Worm (Caenorhabditis elegans) whole organism, mixed stage, embryonic: ENCODE data around the gene fezf-1.

ENCODE experiments used
- M03D4.4 ChIP-seq: sonication (generic microtip); optimal IDR thresholded peaks from 2 replicates; lab custom pipeline; 2017; ENCODE audit warnings: mild to moderate bottlenecking, missing genetic modification characterization, missing compliant biosample characterization
- ceh-43 ChIP-seq: fragments of 200-800 bp; sonication (Bioruptor generic); optimal IDR thresholded peaks from 2 replicates; lab custom pipeline; 2018; ENCODE audit warnings: mild to moderate bottlenecking, missing genetic modification characterization, moderate library complexity, missing compliant biosample characterization
- ceh-83 ChIP-seq: fragments of 200-800 bp; sonication (Bioruptor generic); optimal IDR thresholded peaks from 2 replicates; lab custom pipeline; 2018; ENCODE audit warnings: mild to moderate bottlenecking, missing genetic modification characterization, missing compliant biosample characterization
- ces-1 ChIP-seq: fragments of 150-350 bp; optimal IDR thresholded peaks from 2 replicates; lab custom pipeline; 2014; ENCODE audit warnings: missing biosample characterization, missing genetic modification reagents, missing genetic modification characterization
- drap-1 ChIP-seq: fragments of 200-800 bp; sonication (Bioruptor generic); optimal IDR thresholded peaks from 3 replicates; lab custom pipeline; 2018; ENCODE audit warnings: mild to moderate bottlenecking, missing genetic modification characterization, missing compliant biosample characterization
- elt-1 ChIP-seq: sonication (generic microtip); optimal IDR thresholded peaks from 2 replicates; lab custom pipeline; 2017; ENCODE audit warnings: missing genetic modification characterization, mild to moderate bottlenecking, missing compliant biosample characterization, antibody characterized with exemption, moderate library complexity, borderline replicate concordance; ENCODE audit not compliant: insufficient read depth
- elt-3 ChIP-seq: fragments of 150-350 bp; optimal IDR thresholded peaks from 2 replicates; lab custom pipeline; 2014; ENCODE audit warnings: missing biosample characterization, missing genetic modification characterization
- ham-2 ChIP-seq: fragments of 200-800 bp; sonication (Bioruptor generic); optimal IDR thresholded peaks from 2 replicates; lab custom pipeline; 2018; ENCODE audit warnings: mild to moderate bottlenecking, missing genetic modification characterization, missing compliant biosample characterization
- hlh-1 ChIP-seq: fragments of 150-350 bp; optimal IDR thresholded peaks from 2 replicates; lab custom pipeline; 2014; ENCODE audit warnings: missing biosample characterization, missing genetic modification reagents, missing genetic modification characterization
- lin-13 ChIP-seq: fragments of 150-350 bp; optimal IDR thresholded peaks from 2 replicates; lab custom pipeline; 2014; ENCODE audit warnings: missing biosample characterization, missing genetic modification characterization
- lin-32 ChIP-seq: fragments of 200-800 bp; sonication (Bioruptor generic); optimal IDR thresholded peaks from 2 replicates; lab custom pipeline; 2018; ENCODE audit warnings: mild to moderate bottlenecking, missing genetic modification characterization, missing compliant biosample characterization
- mab-5 ChIP-seq: fragments of 150-350 bp; optimal IDR thresholded peaks from 2 replicates; lab custom pipeline; 2014; ENCODE audit warnings: missing biosample characterization, missing genetic modification characterization
- mls-2 ChIP-seq: sonication (generic microtip); optimal IDR thresholded peaks from 2 replicates; lab custom pipeline; 2016; ENCODE audit warnings: mild to moderate bottlenecking, missing genetic modification characterization, moderate library complexity, missing compliant biosample characterization
- nhr-12 ChIP-seq: fragments of 150-350 bp; optimal IDR thresholded peaks from 2 replicates; lab custom pipeline; 2014; ENCODE audit warnings: missing biosample characterization, missing genetic modification characterization
- nhr-2 ChIP-seq: fragments of 150-350 bp; optimal IDR thresholded peaks from 2 replicates; lab custom pipeline; 2014; ENCODE audit warnings: missing biosample characterization, missing genetic modification characterization
- nhr-237 ChIP-seq: fragments of 150-350 bp; optimal IDR thresholded peaks from 2 replicates; lab custom pipeline; 2014; ENCODE audit warnings: missing biosample characterization, missing genetic modification characterization
- nhr-28 ChIP-seq: fragments of 150-350 bp; optimal IDR thresholded peaks from 2 replicates; lab custom pipeline; 2014; ENCODE audit warnings: missing biosample characterization, missing genetic modification characterization
- nhr-76 ChIP-seq: sonication (generic microtip); optimal IDR thresholded peaks from 2 replicates; lab custom pipeline; 2017; ENCODE audit warnings: missing biosample characterization, missing genetic modification characterization
- pha-4 ChIP-seq: fragments of 150-350 bp; optimal IDR thresholded peaks from 2 replicates; lab custom pipeline; 2018; ENCODE audit warnings: missing biosample characterization, missing genetic modification reagents, missing genetic modification characterization
- sem-2 ChIP-seq: fragments of 200-800 bp; sonication (Bioruptor generic); optimal IDR thresholded peaks from 2 replicates; lab custom pipeline; 2018; ENCODE audit warnings: mild to moderate bottlenecking, missing genetic modification characterization, missing compliant biosample characterization
- tbx-8 ChIP-seq: fragments of 200-800 bp; sonication (Bioruptor generic); optimal IDR thresholded peaks from 2 replicates; lab custom pipeline; 2018; ENCODE audit warnings: mild to moderate bottlenecking, missing genetic modification characterization, moderate library complexity, missing compliant biosample characterization
- unc-120 ChIP-seq: sonication (generic microtip); optimal IDR thresholded peaks from 2 replicates; lab custom pipeline; 2017; ENCODE audit warnings: missing genetic modification characterization, missing compliant biosample characterization; ENCODE audit not compliant: poor library complexity, severe bottlenecking
- unc-39 ChIP-seq: fragments of 150-350 bp; optimal IDR thresholded peaks from 2 replicates; lab custom pipeline; 2014; ENCODE audit warnings: missing biosample characterization, missing genetic modification characterization
- unc-62 ChIP-seq: fragments of 150-350 bp; optimal IDR thresholded peaks from 2 replicates; lab custom pipeline; 2014; ENCODE audit warnings: missing biosample characterization, missing genetic modification reagents, missing genetic modification characterization
- zip-8 ChIP-seq: fragments of 150-350 bp; optimal IDR thresholded peaks from 2 replicates; lab custom pipeline; 2014; ENCODE audit warnings: missing biosample characterization, missing genetic modification characterization
- ztf-11 ChIP-seq: fragments of 150-350 bp; optimal IDR thresholded peaks from 2 replicates; lab custom pipeline; 2014; ENCODE audit warnings: missing biosample characterization, missing genetic modification characterization

Gene fezf-1

DNA sequence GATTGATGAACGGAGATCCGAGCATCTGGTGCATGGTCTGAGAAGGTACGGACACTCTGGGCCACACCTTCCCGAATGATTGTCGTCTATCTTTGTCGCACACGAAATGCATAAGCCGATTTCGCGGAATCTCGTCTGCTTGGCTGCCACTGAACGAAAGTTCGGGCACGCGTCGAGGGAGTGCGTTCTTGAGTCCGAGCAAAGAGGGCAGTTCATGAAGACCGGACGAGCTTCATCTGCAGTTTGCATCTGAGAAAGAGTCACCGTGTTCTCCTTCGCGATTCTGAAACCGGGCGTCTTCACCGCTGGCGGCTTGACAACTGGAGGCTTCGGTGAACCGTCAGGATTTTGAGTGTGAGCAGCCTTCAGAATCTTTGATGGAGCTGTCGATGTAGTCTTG, 7.7 kb upstream of the fezf-1 start:
- no peak for TF ChIP-seq ceh-43 (GFP tag; lab: Kevin White, UChicago)
- no peak for TF ChIP-seq mab-5 (tag; lab: Kevin White, UChicago)
- TF ChIP-seq, all 35 proteins: peak for 0

- TF ChIP-seq nhr-28 (tag; lab: Kevin White, UChicago) (no peak), elt-3 (no peak), drap-1 (GFP tag; lab: Kevin White, UChicago) (no peak), nhr-237 (tag; lab: Kevin White, UChicago) (no peak), tbx-8 (no peak), nhr-76 (tag; lab: Kevin White, UChicago) (no peak), nhr-2 (tag; lab: Kevin White, UChicago) (no peak), mls-2 (tag; lab: Kevin White, UChicago) (no peak), ceh-83 (no peak), zip-8 (tag; lab: Kevin White, UChicago) (no peak)
Observed at ce11 chrIV:13460876-13461275, 5.0 kb upstream of the fezf-1 start, which contains the start of gene Y38H8A.12. Gene Y38H8A.12 (minus strand): TSS chrIV:13460976.

- TF ChIP-seq ces-1 = no peak
Observed at ce11 chrIV:13472011-13472410, 6.1 kb downstream of the fezf-1 start, which contains the start of the genes ttbk-8.1 and Y38H8A.4. Gene ttbk-8.1 (plus strand): TSS chrIV:13472311. Gene Y38H8A.4 (minus strand): TSS chrIV:13472376.

DNA sequence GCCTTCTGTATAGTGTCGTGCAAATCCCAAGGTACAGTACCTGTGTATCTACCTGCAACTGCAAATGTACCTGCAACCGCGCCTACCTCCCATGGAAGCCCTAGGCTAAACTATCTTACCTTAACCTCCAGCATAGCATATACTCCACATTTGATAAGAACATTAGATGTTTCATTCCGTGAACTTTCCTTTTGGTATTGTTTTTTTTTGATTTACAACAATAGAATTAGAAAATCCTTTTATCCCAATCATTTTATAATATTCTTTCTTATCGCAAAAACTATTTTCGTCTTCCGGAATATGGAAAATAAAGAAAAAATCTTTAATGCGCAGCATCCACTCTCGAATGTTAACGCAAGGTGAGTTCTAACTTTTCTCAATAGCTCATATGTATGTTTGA, 8.2 kb downstream of the fezf-1 start, which contains the start of gene Y38H8A.2:
Gene Y38H8A.2 (plus strand): TSS at position 301 of the 400 bp plus-strand sequence.
- TF ChIP-seq ces-1 (no peak), mab-5 (tag; lab: Kevin White, UChicago) (no peak), nhr-76 (tag; lab: Kevin White, UChicago) (no peak), tbx-8 (no peak), elt-1 (tag; lab: Kevin White, UChicago) (no peak), unc-39 (tag; lab: Kevin White, UChicago) (no peak), ztf-11 (tag; lab: Kevin White, UChicago) (no peak), unc-120 (tag; lab: Kevin White, UChicago) (no peak)

DNA sequence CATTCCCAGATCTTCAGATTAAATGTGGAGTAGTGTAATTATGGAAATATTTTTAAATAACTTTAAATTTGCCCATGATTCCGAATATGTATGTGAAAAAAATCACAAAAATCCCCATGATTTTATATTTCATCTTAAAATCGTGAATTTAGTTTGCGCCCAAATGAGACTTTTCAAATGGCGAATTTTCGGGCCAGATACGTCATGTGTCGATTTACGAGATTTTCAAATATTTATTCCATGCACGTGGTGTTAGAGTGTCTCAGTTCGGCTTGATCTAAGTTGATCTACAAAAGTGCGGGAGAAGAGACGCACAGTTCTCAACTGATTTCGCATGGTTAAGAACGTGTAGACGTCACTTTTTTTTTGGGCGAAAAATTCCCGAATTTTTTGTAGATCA, 16.6 kb downstream of the fezf-1 start, which contains the start of gene Y38H8A.1:
Gene Y38H8A.1 (plus strand): TSS at position 301 of the 400 bp plus-strand sequence.
- TF ChIP-seq hlh-1 (tag; lab: Kevin White, UChicago) (no peak), unc-39 (tag; lab: Kevin White, UChicago) (no peak), sem-2 (GFP tag; lab: Kevin White, UChicago) (no peak), pha-4 (no peak), nhr-76 (tag; lab: Kevin White, UChicago) (no peak), elt-3 (no peak)

ce11 chrIV:13483596-13483995, 17.7 kb downstream of the fezf-1 start:
- TF ChIP-seq lin-32 (no peak), M03D4.4 (no peak), unc-62 (no peak), mab-5 (tag; lab: Kevin White, UChicago) (no peak), ztf-11 (tag; lab: Kevin White, UChicago) (no peak), mls-2 (tag; lab: Kevin White, UChicago) (no peak), nhr-76 (tag; lab: Kevin White, UChicago) (no peak)
- TF ChIP-seq, all 35 proteins: peak for 0

- TF ChIP-seq nhr-28 (tag; lab: Kevin White, UChicago) = no peak
- TF ChIP-seq nhr-2 (tag; lab: Kevin White, UChicago) = no peak
- no peak for TF ChIP-seq elt-3
- no peak for TF ChIP-seq drap-1 (GFP tag; lab: Kevin White, UChicago)
- no peak for TF ChIP-seq pha-4
- no peak for TF ChIP-seq unc-120 (tag; lab: Kevin White, UChicago)
- no peak for TF ChIP-seq mab-5 (tag; lab: Kevin White, UChicago)
- no peak for TF ChIP-seq ces-1
- TF ChIP-seq mls-2 (tag; lab: Kevin White, UChicago) = no peak
- TF ChIP-seq zip-8 (tag; lab: Kevin White, UChicago) = no peak
- TF ChIP-seq nhr-237 (tag; lab: Kevin White, UChicago) = no peak
- no peak for TF ChIP-seq lin-32
- no peak for TF ChIP-seq nhr-12 (tag; lab: Kevin White, UChicago)
- TF ChIP-seq lin-13 (tag; lab: Kevin White, UChicago) = no peak
- TF ChIP-seq ham-2 (GFP tag; lab: Kevin White, UChicago) = no peak
- no peak for TF ChIP-seq nhr-76 (tag; lab: Kevin White, UChicago)
- no peak for TF ChIP-seq elt-1 (tag; lab: Kevin White, UChicago)
Observed at ce11 chrIV:13487019-13487418, 21.1 kb downstream of the fezf-1 start.
